Worm (Caenorhabditis elegans) whole organism, L2 larva: Measurements from ENCODE around the gene Y39A1A.31.

Experiments
- C34F6.9 ChIP-seq: fragments of 150-350 bp; optimal IDR thresholded peaks from 2 replicates; lab custom pipeline; 2014; ENCODE audit warnings: missing biosample characterization, missing genetic modification characterization
- R02D3.7 ChIP-seq: fragments of 150-350 bp; optimal IDR thresholded peaks from 2 replicates; lab custom pipeline; 2014; ENCODE audit warnings: missing biosample characterization, missing genetic modification characterization
- Y55F3AM.14 ChIP-seq: fragments of 200-800 bp; sonication (Bioruptor generic); optimal IDR thresholded peaks from 2 replicates; lab custom pipeline; 2018; ENCODE audit warnings: mild to moderate bottlenecking, missing genetic modification characterization, missing compliant biosample characterization
- ZK546.5 ChIP-seq: sonication (generic microtip); optimal IDR thresholded peaks from 2 replicates; lab custom pipeline; 2017; ENCODE audit warnings: missing biosample characterization, missing genetic modification characterization
- ama-1 ChIP-seq: fragments of 150-350 bp; optimal IDR thresholded peaks from 2 replicates; lab custom pipeline; 2018; ENCODE audit warnings: inconsistent platforms
- ceh-82 ChIP-seq: fragments of 150-350 bp; optimal IDR thresholded peaks from 2 replicates; lab custom pipeline; 2014; ENCODE audit warnings: missing biosample characterization, missing genetic modification characterization
- crh-2 ChIP-seq: sonication (generic microtip); optimal IDR thresholded peaks from 2 replicates; lab custom pipeline; 2017; ENCODE audit warnings: missing biosample characterization, missing genetic modification characterization
- dmd-4 ChIP-seq: sonication (generic microtip); optimal IDR thresholded peaks from 2 replicates; lab custom pipeline; 2017; ENCODE audit warnings: missing biosample characterization, missing genetic modification characterization
- egl-27 ChIP-seq: sonication (generic microtip); optimal IDR thresholded peaks from 3 replicates; lab custom pipeline; 2017; ENCODE audit warnings: missing biosample characterization, missing genetic modification reagents, missing genetic modification characterization
- elt-1 ChIP-seq: fragments of 150-350 bp; optimal IDR thresholded peaks from 2 replicates; lab custom pipeline; 2014; ENCODE audit warnings: missing biosample characterization, missing genetic modification characterization
- fos-1 ChIP-seq: fragments of 150-350 bp; optimal IDR thresholded peaks from 2 replicates; lab custom pipeline; 2014; ENCODE audit warnings: missing biosample characterization, missing genetic modification characterization
- lin-11 ChIP-seq: fragments of 150-350 bp; sonication (generic microtip); optimal IDR thresholded peaks from 2 replicates; lab custom pipeline; 2014; ENCODE audit warnings: missing biosample characterization, missing genetic modification characterization, inconsistent platforms, mixed read lengths
- lin-13 ChIP-seq: fragments of 150-350 bp; optimal IDR thresholded peaks from 2 replicates; lab custom pipeline; 2014; ENCODE audit warnings: missing biosample characterization, missing genetic modification reagents, missing genetic modification characterization
- lin-39 ChIP-seq: fragments of 150-350 bp; optimal IDR thresholded peaks from 2 replicates; lab custom pipeline; 2014; ENCODE audit warnings: missing biosample characterization, missing genetic modification reagents, missing genetic modification characterization
- lsy-2 ChIP-seq, 2 experiments: fragments of 150-350 bp in 1 of 2; sonication (generic microtip) in 1 of 2; optimal IDR thresholded peaks; 2 replicates each; lab custom pipeline; 2014 to 2017; ENCODE audit warnings: missing biosample characterization in 2 of 2, missing genetic modification characterization in 2 of 2
- mab-5 ChIP-seq: fragments of 150-350 bp; optimal IDR thresholded peaks from 2 replicates; lab custom pipeline; 2014; ENCODE audit warnings: missing biosample characterization, missing genetic modification characterization
- mdl-1 ChIP-seq, 2 experiments: fragments of 150-350 bp in 1 of 2; sonication (generic microtip) in 1 of 2; optimal IDR thresholded peaks; 2 replicates each; lab custom pipeline; 2017; ENCODE audit warnings: missing biosample characterization in 2 of 2, missing genetic modification characterization in 2 of 2
- nhr-10 ChIP-seq: sonication (generic microtip); optimal IDR thresholded peaks from 2 replicates; lab custom pipeline; 2017; ENCODE audit warnings: missing biosample characterization, missing genetic modification characterization
- nhr-11 ChIP-seq: fragments of 150-350 bp; optimal IDR thresholded peaks from 2 replicates; lab custom pipeline; 2014; ENCODE audit warnings: missing biosample characterization, missing genetic modification characterization
- nhr-12 ChIP-seq: fragments of 150-350 bp; optimal IDR thresholded peaks from 2 replicates; lab custom pipeline; 2014; ENCODE audit warnings: missing biosample characterization, missing genetic modification characterization
- nhr-21 ChIP-seq: fragments of 150-350 bp; optimal IDR thresholded peaks from 2 replicates; lab custom pipeline; 2014; ENCODE audit warnings: missing biosample characterization, missing genetic modification characterization
- nhr-23 ChIP-seq: fragments of 150-350 bp; optimal IDR thresholded peaks from 2 replicates; lab custom pipeline; 2014; ENCODE audit warnings: missing biosample characterization, missing genetic modification reagents, missing genetic modification characterization
- nhr-25 ChIP-seq: fragments of 150-350 bp; sonication (generic microtip); optimal IDR thresholded peaks from 3 replicates; lab custom pipeline; 2014; ENCODE audit warnings: missing biosample characterization, missing genetic modification characterization
- nhr-6 ChIP-seq: fragments of 150-350 bp; optimal IDR thresholded peaks from 2 replicates; lab custom pipeline; 2014; ENCODE audit warnings: missing biosample characterization, missing genetic modification characterization
- nhr-77 ChIP-seq: fragments of 150-350 bp; optimal IDR thresholded peaks from 2 replicates; lab custom pipeline; 2014; ENCODE audit warnings: missing biosample characterization, missing genetic modification characterization
- peb-1 ChIP-seq: fragments of 150-350 bp; optimal IDR thresholded peaks from 2 replicates; lab custom pipeline; 2014; ENCODE audit warnings: missing biosample characterization, missing genetic modification characterization
- skn-1 ChIP-seq: sonication (generic microtip); optimal IDR thresholded peaks from 2 replicates; lab custom pipeline; 2017; ENCODE audit warnings: missing biosample characterization, missing genetic modification characterization
- sma-3 ChIP-seq: sonication (generic microtip); optimal IDR thresholded peaks from 2 replicates; lab custom pipeline; 2016; ENCODE audit warnings: missing genetic modification reagents, missing genetic modification characterization, missing compliant biosample characterization
- sma-9 ChIP-seq, 2 experiments: fragments of 150-350 bp in 1 of 2; sonication (generic microtip) in 1 of 2; optimal IDR thresholded peaks; 2 replicates each; lab custom pipeline; 2014 to 2016; ENCODE audit warnings: missing genetic modification characterization in 2 of 2, mild to moderate bottlenecking in 1 of 2, missing biosample characterization in 1 of 2, missing compliant biosample characterization in 1 of 2, missing genetic modification reagents in 1 of 2, moderate library complexity in 1 of 2
- snpc-4 ChIP-seq: fragments of 150-350 bp; optimal IDR thresholded peaks from 2 replicates; lab custom pipeline; 2014; ENCODE audit warnings: missing biosample characterization, missing genetic modification characterization
- unc-39 ChIP-seq: fragments of 150-350 bp; optimal IDR thresholded peaks from 2 replicates; lab custom pipeline; 2014; ENCODE audit warnings: missing biosample characterization, missing genetic modification characterization
- ztf-1 ChIP-seq: fragments of 200-800 bp; sonication (Bioruptor generic); conservative IDR thresholded peaks from 2 replicates; pipeline ENCODE4 v1.3.6; 2022; ENCODE audit warnings: missing genetic modification characterization, missing compliant biosample characterization
- ztf-4 ChIP-seq: fragments of 150-350 bp; optimal IDR thresholded peaks from 2 replicates; lab custom pipeline; 2014; ENCODE audit warnings: missing biosample characterization, missing genetic modification characterization

Y39A1A.31 gene

DNA sequence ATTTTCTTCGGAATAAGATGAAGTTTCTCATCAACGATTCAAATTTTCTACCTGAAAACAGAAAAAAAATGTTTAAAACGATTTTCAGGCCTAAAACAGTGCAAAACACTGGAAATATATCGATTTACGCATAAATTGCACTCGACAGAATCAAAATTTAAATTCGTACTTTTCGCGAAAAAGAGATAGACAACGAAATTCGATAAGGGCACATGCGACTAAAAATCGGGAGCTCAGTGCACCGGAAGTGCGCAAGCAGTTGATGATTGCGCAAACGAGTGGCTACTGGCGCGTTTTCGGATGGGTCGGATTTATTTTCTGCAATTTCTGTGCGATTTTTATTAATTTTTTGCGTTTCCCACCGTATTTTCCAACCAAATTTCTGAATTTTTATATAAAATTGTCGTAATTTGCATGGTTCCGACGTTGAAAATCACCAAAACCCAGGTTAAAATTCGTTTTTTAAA is 18.0 kb upstream of the Y39A1A.31 start, which contains the start of the genes Y39A1A.21 and Y39A1A.22 (continued):
- TF ChIP-seq lin-39 (tag; lab: Kevin White, UChicago) = no peak
- peak; percentile 80 for TF ChIP-seq crh-2 (tag; lab: Kevin White, UChicago)

- no peak for TF ChIP-seq ama-1 (lab: Kevin White, UChicago)
- TF ChIP-seq nhr-21 (tag; lab: Kevin White, UChicago) = no peak
- no peak for TF ChIP-seq ztf-1 (GFP tag; lab: Robert Waterston, UW)
Measured at ce11 chrIII:10706481-10706880, 17.5 kb upstream of the Y39A1A.31 start.

ce11 chrIII:10704499-10704898 is 15.5 kb upstream of the Y39A1A.31 start:
- TF ChIP-seq egl-27 (tag; lab: Kevin White, UChicago) (no peak), snpc-4 (tag; lab: Kevin White, UChicago) (no peak), nhr-77 (tag; lab: Kevin White, UChicago) (no peak), nhr-11 (tag; lab: Kevin White, UChicago) (no peak), mab-5 (tag; lab: Kevin White, UChicago) (no peak), unc-39 (no peak), skn-1 (tag; lab: Kevin White, UChicago) (no peak), Y55F3AM.14 (GFP tag; lab: Kevin White, UChicago) (no peak), nhr-6 (tag; lab: Kevin White, UChicago) (no peak), ztf-4 (no peak), ceh-82 (no peak), lin-13 (GFP tag; lab: Kevin White, UChicago) (no peak), nhr-10 (tag; lab: Kevin White, UChicago) (no peak), sma-9 (GFP tag; optimal IDR thresholded peaks at IDR 0.05; lab: Kevin White, UChicago) (no peak), sma-9 (tag; optimal IDR thresholded peaks at IDR 0.05; lab: Kevin White, UChicago) (no peak), elt-1 (tag; lab: Kevin White, UChicago) (no peak)

DNA sequence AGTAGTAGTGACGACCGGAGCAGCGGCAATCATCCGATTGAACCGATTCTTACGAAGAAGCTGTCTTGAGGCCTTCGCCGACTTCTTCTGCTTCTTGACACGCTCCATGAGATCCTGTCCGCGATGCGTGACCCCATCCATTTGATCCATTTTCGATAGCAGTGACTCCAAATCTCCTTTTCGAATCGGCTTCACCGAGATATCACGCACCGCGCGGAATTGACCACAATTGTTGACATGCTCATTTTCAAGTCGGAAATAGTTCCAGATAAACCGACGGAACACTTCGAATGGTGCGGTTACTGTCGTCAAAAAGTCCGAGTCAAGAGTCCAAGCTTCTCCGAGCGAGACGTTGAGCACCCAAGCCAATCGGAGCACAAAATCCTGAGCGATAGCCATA is 14.9 kb upstream of the Y39A1A.31 start:
- TF ChIP-seq snpc-4 (tag; lab: Kevin White, UChicago) (no peak), sma-3 (no peak), crh-2 (tag; lab: Kevin White, UChicago) (no peak), ztf-4 (no peak), ama-1 (lab: Kevin White, UChicago) (no peak), mdl-1 (tag; optimal IDR thresholded peaks at IDR 0.05; lab: Kevin White, UChicago) (no peak), lsy-2 (tag; optimal IDR thresholded peaks at IDR 0.05; lab: Kevin White, UChicago) (no peak), peb-1 (tag; lab: Kevin White, UChicago) (no peak), lin-13 (GFP tag; lab: Kevin White, UChicago) (no peak), unc-39 (no peak), ZK546.5 (tag; lab: Kevin White, UChicago) (no peak), nhr-23 (tag; lab: Kevin White, UChicago) (no peak), dmd-4 (tag; lab: Kevin White, UChicago) (no peak), nhr-25 (tag; lab: Kevin White, UChicago) (no peak), R02D3.7 (tag; lab: Kevin White, UChicago) (no peak), sma-9 (GFP tag; optimal IDR thresholded peaks at IDR 0.05; lab: Kevin White, UChicago) (no peak), sma-9 (tag; optimal IDR thresholded peaks at IDR 0.05; lab: Kevin White, UChicago) (no peak)

ce11 chrIII:10702805-10703204 is 13.8 kb upstream of the Y39A1A.31 start:
- TF ChIP-seq fos-1 (tag; lab: Kevin White, UChicago) (no peak), ceh-82 (no peak), C34F6.9 (tag; lab: Kevin White, UChicago) (no peak), lin-11 (tag; lab: Kevin White, UChicago) (no peak), ama-1 (lab: Kevin White, UChicago) (no peak), nhr-10 (tag; lab: Kevin White, UChicago) (no peak), nhr-12 (tag; lab: Kevin White, UChicago) (no peak), R02D3.7 (tag; lab: Kevin White, UChicago) (no peak)
